Worm (Caenorhabditis elegans) whole organism, L4 larva: Measurements from ENCODE around the gene ndx-3.

ENCODE experiments used
- D1046.2 ChIP-seq: fragments of 200-800 bp; sonication (Bioruptor generic); IDR thresholded peaks from 2 replicates; pipeline ENCODE4 v1.3.6; 2022; ENCODE audit warnings: missing genetic modification characterization, missing compliant biosample characterization
- F26F4.8 ChIP-seq: fragments of 200-800 bp; sonication (Bioruptor generic); conservative IDR thresholded peaks from 2 replicates; pipeline ENCODE4 v1.3.6; 2022; ENCODE audit warnings: missing genetic modification characterization, missing compliant biosample characterization
- F37D6.2 ChIP-seq: sonication (generic microtip); optimal IDR thresholded peaks from 2 replicates; lab custom pipeline; 2016; ENCODE audit warnings: mild to moderate bottlenecking, missing genetic modification characterization, missing compliant biosample characterization
- aha-1 ChIP-seq: fragments of 150-350 bp; peaks from one replicate; lab custom pipeline; 2014; ENCODE audit warnings: missing biosample characterization, missing genetic modification characterization
- ceh-20 ChIP-seq: fragments of 200-800 bp; sonication (Bioruptor generic); IDR thresholded peaks from 2 replicates; pipeline ENCODE4 v1.3.6; 2022; ENCODE audit warnings: missing genetic modification reagents, missing genetic modification characterization, missing compliant biosample characterization
- cey-2 ChIP-seq: sonication (generic microtip); optimal IDR thresholded peaks from 3 replicates; lab custom pipeline; 2017; ENCODE audit warnings: missing genetic modification characterization, mild to moderate bottlenecking, missing compliant biosample characterization, antibody characterized with exemption, borderline replicate concordance; ENCODE audit not compliant: insufficient read depth
- ctbp-1 ChIP-seq: fragments of 200-800 bp; sonication (Bioruptor generic); IDR thresholded peaks from 2 replicates; pipeline ENCODE4 v1.3.6; 2022; ENCODE audit warnings: missing genetic modification reagents, missing genetic modification characterization, missing compliant biosample characterization
- daf-16 ChIP-seq, 3 experiments: sonication (generic microtip); optimal IDR thresholded peaks; 2 replicates each; lab custom pipeline; 2016 to 2017; ENCODE audit warnings: missing genetic modification characterization in 3 of 3, missing genetic modification reagents in 3 of 3, mild to moderate bottlenecking in 2 of 3, missing compliant biosample characterization in 2 of 3, missing biosample characterization in 1 of 3, moderate library complexity in 1 of 3
- dmd-6 ChIP-seq: fragments of 200-800 bp; sonication (Bioruptor generic); IDR thresholded peaks from 2 replicates; pipeline ENCODE4 v1.3.6; 2022; ENCODE audit warnings: missing genetic modification reagents, missing genetic modification characterization, missing compliant biosample characterization
- dmd-8 ChIP-seq: fragments of 200-800 bp; sonication (Bioruptor generic); IDR thresholded peaks from 2 replicates; pipeline ENCODE4 v1.3.6; 2022; ENCODE audit warnings: missing genetic modification characterization, missing compliant biosample characterization
- dpl-1 ChIP-seq: fragments of 150-350 bp; optimal IDR thresholded peaks from 2 replicates; lab custom pipeline; 2014; ENCODE audit warnings: missing biosample characterization, missing genetic modification reagents, missing genetic modification characterization
- dve-1 ChIP-seq: sonication (generic microtip); optimal IDR thresholded peaks from 2 replicates; lab custom pipeline; 2017; ENCODE audit warnings: antibody characterized with exemption, mild to moderate bottlenecking, missing genetic modification characterization, missing compliant biosample characterization; ENCODE audit not compliant: insufficient read depth
- fos-1 ChIP-seq: fragments of 150-350 bp; optimal IDR thresholded peaks from 2 replicates; lab custom pipeline; 2014; ENCODE audit warnings: missing biosample characterization, missing genetic modification characterization
- hlh-11 ChIP-seq: fragments of 200-800 bp; sonication (Bioruptor generic); optimal IDR thresholded peaks from 2 replicates; lab custom pipeline; 2018; ENCODE audit warnings: mild to moderate bottlenecking, missing genetic modification characterization, missing compliant biosample characterization
- lim-7 ChIP-seq: fragments of 200-800 bp; sonication (Bioruptor generic); IDR thresholded peaks from 2 replicates; pipeline ENCODE4 v1.3.6; 2022; ENCODE audit warnings: missing genetic modification characterization, missing compliant biosample characterization
- lin-1 ChIP-seq: fragments of 200-800 bp; sonication (Bioruptor generic); IDR thresholded peaks from 2 replicates; pipeline ENCODE4 v1.3.6; 2022; ENCODE audit warnings: missing genetic modification reagents, missing genetic modification characterization, missing compliant biosample characterization
- lin-39 ChIP-seq: fragments of 150-350 bp; optimal IDR thresholded peaks from 2 replicates; lab custom pipeline; 2014; ENCODE audit warnings: missing biosample characterization, missing genetic modification reagents, missing genetic modification characterization
- lsy-2 ChIP-seq, 2 experiments: fragments of 150-350 bp in 1 of 2; sonication (generic microtip) in 1 of 2; optimal IDR thresholded peaks; 2 replicates each; lab custom pipeline; 2014 to 2017; ENCODE audit warnings: missing biosample characterization in 2 of 2, missing genetic modification characterization in 2 of 2
- mdt-29 ChIP-seq: fragments of 200-800 bp; sonication (Bioruptor generic); IDR thresholded peaks from 2 replicates; pipeline ENCODE4 v1.3.6; 2022; ENCODE audit warnings: missing genetic modification reagents, missing genetic modification characterization, missing compliant biosample characterization
- mep-1 ChIP-seq: fragments of 150-350 bp; sonication (generic microtip); optimal IDR thresholded peaks from 3 replicates; lab custom pipeline; 2014; ENCODE audit warnings: missing biosample characterization, missing genetic modification characterization
- mes-2 ChIP-seq: sonication (generic microtip); optimal IDR thresholded peaks from 2 replicates; lab custom pipeline; 2016; ENCODE audit warnings: missing genotype, mild to moderate bottlenecking, missing genetic modification characterization, missing compliant biosample characterization; ENCODE audit not compliant: poor library complexity, severe bottlenecking
- mxl-2 ChIP-seq: fragments of 200-800 bp; sonication (Bioruptor generic); conservative IDR thresholded peaks from 2 replicates; pipeline ENCODE4 v1.3.6; 2022; ENCODE audit warnings: missing genetic modification reagents, missing genetic modification characterization, missing compliant biosample characterization
- mxl-3 ChIP-seq: fragments of 200-800 bp; sonication (Bioruptor generic); optimal IDR thresholded peaks from 2 replicates; lab custom pipeline; 2018; ENCODE audit warnings: mild to moderate bottlenecking, missing genetic modification characterization, missing compliant biosample characterization
- nhr-28 ChIP-seq: fragments of 150-350 bp; optimal IDR thresholded peaks from 2 replicates; lab custom pipeline; 2014; ENCODE audit warnings: missing biosample characterization, missing genetic modification characterization
- nhr-48 ChIP-seq: sonication (generic microtip); optimal IDR thresholded peaks from 2 replicates; lab custom pipeline; 2016; ENCODE audit warnings: mild to moderate bottlenecking, missing genetic modification characterization, missing compliant biosample characterization
- nhr-76 ChIP-seq: fragments of 150-350 bp; optimal IDR thresholded peaks from 2 replicates; lab custom pipeline; 2014; ENCODE audit warnings: missing biosample characterization, missing genetic modification characterization
- php-3 ChIP-seq: fragments of 200-800 bp; sonication (Bioruptor generic); IDR thresholded peaks from 2 replicates; pipeline ENCODE4 v1.3.6; 2022; ENCODE audit warnings: missing genetic modification reagents, missing genetic modification characterization, missing compliant biosample characterization
- pqm-1 ChIP-seq: sonication (generic microtip); optimal IDR thresholded peaks from 2 replicates; lab custom pipeline; 2017; ENCODE audit warnings: missing biosample characterization, missing genetic modification characterization
- set-16 ChIP-seq: fragments of 200-800 bp; sonication (Bioruptor generic); IDR thresholded peaks from 2 replicates; pipeline ENCODE4 v1.3.6; 2022; ENCODE audit warnings: missing genetic modification reagents, missing genetic modification characterization, missing compliant biosample characterization
- skn-1 ChIP-seq: fragments of 150-350 bp; optimal IDR thresholded peaks from 2 replicates; lab custom pipeline; 2014; ENCODE audit warnings: missing biosample characterization, missing genetic modification characterization
- snpc-1.2 ChIP-seq: fragments of 200-800 bp; sonication (Bioruptor generic); IDR thresholded peaks from 2 replicates; pipeline ENCODE4 v1.3.6; 2022; ENCODE audit warnings: missing genetic modification reagents, missing genetic modification characterization, missing compliant biosample characterization
- spr-1 ChIP-seq: sonication (generic microtip); optimal IDR thresholded peaks from 2 replicates; lab custom pipeline; 2016; ENCODE audit warnings: mild to moderate bottlenecking, missing genetic modification characterization, missing compliant biosample characterization
- spr-3 ChIP-seq: fragments of 200-800 bp; sonication (Bioruptor generic); optimal IDR thresholded peaks from 2 replicates; lab custom pipeline; 2018; ENCODE audit warnings: mild to moderate bottlenecking, missing genetic modification characterization, missing compliant biosample characterization
- unc-62 ChIP-seq, 3 experiments: fragments of 150-350 bp in 1 of 3; sonication (generic microtip); optimal IDR thresholded peaks in 2 of 3; peaks in 1 of 3; 1 replicate in 1 of 3; 2 replicates in 2 of 3; lab custom pipeline; 2014 to 2017; ENCODE audit warnings: missing biosample characterization in 3 of 3, missing genetic modification characterization in 3 of 3, missing genetic modification reagents in 3 of 3, missing genotype in 1 of 3
- zfp-3 ChIP-seq: fragments of 200-800 bp; sonication (Bioruptor generic); conservative IDR thresholded peaks from 2 replicates; pipeline ENCODE4 v1.3.6; 2022; ENCODE audit warnings: missing genetic modification reagents, missing genetic modification characterization, missing compliant biosample characterization

The ndx-3 gene

ce11 chrII:4904277-4904676, 49.1 kb upstream of the ndx-3 start (continued):
- TF ChIP-seq cey-2 (tag; lab: Kevin White, UChicago) (no peak), mxl-3 (GFP tag; lab: Kevin White, UChicago) (peak; percentile 80), spr-3 (no peak), skn-1 (tag; lab: Kevin White, UChicago) (no peak), dpl-1 (GFP tag; lab: Kevin White, UChicago) (peak; percentile 56), snpc-1.2 (no peak), php-3 (GFP tag; lab: Robert Waterston, UW) (0 out of 2 replicates have a peak, but pooled peaks have one; percentile 37), lin-39 (no peak), F26F4.8 (no peak), mep-1 (tag; lab: Kevin White, UChicago) (peak; percentile 78), ctbp-1 (GFP tag; lab: Robert Waterston, UW) (peak; percentile 41; the same call in 1 of the 2 replicates), spr-1 (tag; lab: Kevin White, UChicago) (no peak), aha-1 (no peak), lim-7 (GFP tag; lab: Robert Waterston, UW) (no peak), nhr-76 (tag; lab: Kevin White, UChicago) (no peak), zfp-3 (GFP tag; lab: Robert Waterston, UW) (no peak), ceh-20 (peak; percentile 66; the same call in 1 of the 2 replicates), set-16 (GFP tag; lab: Robert Waterston, UW) (0 out of 2 replicates have a peak, but pooled peaks have one; percentile 11), D1046.2 (GFP tag; lab: Robert Waterston, UW) (no peak), mes-2 (tag; lab: Kevin White, UChicago) (peak; percentile 79)

ce11 chrII:4904778-4905177, 48.6 kb upstream of the ndx-3 start, which contains the start of gene btbd-10:
TSS of gene btbd-10 (plus strand) at chrII:4905008.
- TF ChIP-seq dmd-8 (GFP tag; lab: Robert Waterston, UW) (no peak), php-3 (GFP tag; lab: Robert Waterston, UW) (peak; percentile 81), aha-1 (peak; percentile 44), mdt-29 (no peak), daf-16 (GFP tag; optimal IDR thresholded peaks at IDR 0.05; lab: Kevin White, UChicago) (no peak), daf-16 (tag; optimal IDR thresholded peaks at IDR 0.05; lab: Kevin White, UChicago) (peak; percentile 62), mxl-2 (GFP tag; lab: Robert Waterston, UW) (no peak), hlh-11 (peak; percentile 5), pqm-1 (tag; lab: Kevin White, UChicago) (peak; percentile 28), dve-1 (tag; lab: Kevin White, UChicago) (peak; percentile 5), fos-1 (tag; lab: Kevin White, UChicago) (no peak), lin-1 (GFP tag; lab: Robert Waterston, UW) (0 out of 2 replicates have a peak, but pooled peaks have one; percentile 14), nhr-28 (tag; lab: Kevin White, UChicago) (peak; percentile 38), F37D6.2 (no peak), dmd-6 (GFP tag; lab: Robert Waterston, UW) (peak; percentile 28; the same call in 1 of the 2 replicates)
- TF ChIP-seq, all 104 proteins: peak for 9

DNA sequence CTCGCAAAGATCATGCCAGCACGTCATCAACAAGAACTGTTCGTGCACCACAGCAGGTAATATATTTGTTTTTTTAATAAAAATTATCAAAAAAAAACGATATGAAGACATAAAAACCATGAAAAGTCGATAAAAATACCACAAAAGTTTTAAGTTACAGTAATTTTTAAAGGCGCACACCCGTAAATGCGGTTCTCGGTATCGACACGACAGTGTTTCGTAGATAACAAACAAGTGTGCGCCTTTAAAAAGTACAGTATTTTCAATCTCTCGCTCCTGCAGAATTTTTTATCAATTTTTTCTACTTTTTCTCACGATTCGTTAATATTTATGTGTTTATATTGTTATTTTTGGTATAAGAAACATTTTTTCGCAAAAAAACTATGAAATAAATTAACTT, 48.1 kb upstream of the ndx-3 start:
- TF ChIP-seq set-16 (GFP tag; lab: Robert Waterston, UW) (no peak), hlh-11 (no peak), snpc-1.2 (0 out of 2 replicates have a peak, but pooled peaks have one; percentile 36), lsy-2 (tag; optimal IDR thresholded peaks at IDR 0.05; lab: Kevin White, UChicago) (no peak), unc-62 (GFP tag; optimal IDR thresholded peaks at IDR 0.05 in 1 of 2; lab: Kevin White, UChicago) (no peak), unc-62 (tag; optimal IDR thresholded peaks at IDR 0.05; lab: Kevin White, UChicago) (no peak), nhr-48 (tag; lab: Kevin White, UChicago) (no peak)
- TF ChIP-seq, all 104 proteins: peak for 1
